Worm (Caenorhabditis elegans) whole organism, late embryonic: ENCODE results near the gene clec-226.

Source experiments
- C08G9.2 ChIP-seq: sonication (generic microtip); optimal IDR thresholded peaks from 2 replicates; lab custom pipeline; 2016; ENCODE audit warnings: mild to moderate bottlenecking, missing genetic modification characterization, moderate library complexity, missing compliant biosample characterization
- F13H6.1 ChIP-seq: sonication (generic microtip); optimal IDR thresholded peaks from 2 replicates; lab custom pipeline; 2016; ENCODE audit warnings: missing genetic modification characterization, missing compliant biosample characterization
- K02D7.2 ChIP-seq: sonication (generic microtip); optimal IDR thresholded peaks from 2 replicates; lab custom pipeline; 2017; ENCODE audit warnings: mild to moderate bottlenecking, missing genetic modification characterization, missing compliant biosample characterization
- K09A11.1 ChIP-seq: sonication (generic microtip); optimal IDR thresholded peaks from 2 replicates; lab custom pipeline; 2017; ENCODE audit warnings: antibody characterized with exemption, mild to moderate bottlenecking, missing genetic modification characterization, missing compliant biosample characterization; ENCODE audit not compliant: insufficient read depth
- T23F11.4 ChIP-seq: fragments of 200-800 bp; sonication (Bioruptor generic); optimal IDR thresholded peaks from 2 replicates; lab custom pipeline; 2018; ENCODE audit warnings: mild to moderate bottlenecking, missing genetic modification characterization, missing compliant biosample characterization
- ama-1 ChIP-seq: fragments of 150-350 bp; optimal IDR thresholded peaks from 2 replicates; lab custom pipeline; 2014
- ceh-18 ChIP-seq: sonication (generic microtip); optimal IDR thresholded peaks from 2 replicates; lab custom pipeline; 2016; ENCODE audit warnings: missing genetic modification characterization, missing compliant biosample characterization
- ceh-22 ChIP-seq: sonication (generic microtip); optimal IDR thresholded peaks from 2 replicates; lab custom pipeline; 2017; ENCODE audit warnings: missing biosample characterization, missing genetic modification characterization
- ceh-24 ChIP-seq: sonication (generic microtip); optimal IDR thresholded peaks from 2 replicates; lab custom pipeline; 2016; ENCODE audit warnings: mild to moderate bottlenecking, missing genetic modification characterization, missing compliant biosample characterization
- ceh-30 ChIP-seq: fragments of 150-350 bp; optimal IDR thresholded peaks from 2 replicates; lab custom pipeline; 2014; ENCODE audit warnings: missing biosample characterization, missing genetic modification characterization
- ceh-31 ChIP-seq: sonication (generic microtip); optimal IDR thresholded peaks from 2 replicates; lab custom pipeline; 2016; ENCODE audit warnings: missing genetic modification characterization, missing compliant biosample characterization
- ceh-34 ChIP-seq: sonication (generic microtip); optimal IDR thresholded peaks from 2 replicates; lab custom pipeline; 2016; ENCODE audit warnings: mild to moderate bottlenecking, missing genetic modification characterization, missing compliant biosample characterization
- ceh-6 ChIP-seq: fragments of 200-800 bp; sonication (Bioruptor generic); optimal IDR thresholded peaks from 2 replicates; lab custom pipeline; 2018; ENCODE audit warnings: mild to moderate bottlenecking, missing genetic modification characterization, missing compliant biosample characterization
- ceh-9 ChIP-seq: sonication (generic microtip); optimal IDR thresholded peaks from 2 replicates; lab custom pipeline; 2016; ENCODE audit warnings: mild to moderate bottlenecking, missing genetic modification characterization, inconsistent platforms, missing compliant biosample characterization
- dmd-4 ChIP-seq: sonication (generic microtip); optimal IDR thresholded peaks from 2 replicates; lab custom pipeline; 2016; ENCODE audit warnings: borderline replicate concordance, missing genetic modification characterization, missing compliant biosample characterization
- dve-1 ChIP-seq: sonication (generic microtip); optimal IDR thresholded peaks from 2 replicates; lab custom pipeline; 2017; ENCODE audit warnings: antibody characterized with exemption, mild to moderate bottlenecking, missing genetic modification characterization, missing compliant biosample characterization
- elt-2 ChIP-seq: sonication (generic microtip); optimal IDR thresholded peaks from 2 replicates; lab custom pipeline; 2016; ENCODE audit warnings: missing genetic modification reagents, missing genetic modification characterization, missing compliant biosample characterization
- eyg-1 ChIP-seq: sonication (generic microtip); optimal IDR thresholded peaks from 2 replicates; lab custom pipeline; 2016; ENCODE audit warnings: missing genotype, missing genetic modification characterization, missing compliant biosample characterization
- fkh-6 ChIP-seq: sonication (generic microtip); optimal IDR thresholded peaks from 2 replicates; lab custom pipeline; 2016; ENCODE audit warnings: missing genetic modification characterization, missing compliant biosample characterization
- gmeb-2 ChIP-seq: sonication (generic microtip); optimal IDR thresholded peaks from 2 replicates; lab custom pipeline; 2016; ENCODE audit warnings: missing genetic modification characterization, inconsistent platforms, missing compliant biosample characterization
- hlh-13 ChIP-seq: fragments of 200-800 bp; sonication (Bioruptor generic); optimal IDR thresholded peaks from 2 replicates; lab custom pipeline; 2018; ENCODE audit warnings: mild to moderate bottlenecking, missing genetic modification characterization, missing compliant biosample characterization
- hlh-15 ChIP-seq: sonication (generic microtip); optimal IDR thresholded peaks from 2 replicates; lab custom pipeline; 2016; ENCODE audit warnings: missing genetic modification characterization, missing compliant biosample characterization
- hlh-30 ChIP-seq: sonication (generic microtip); optimal IDR thresholded peaks from 2 replicates; lab custom pipeline; 2017; ENCODE audit warnings: antibody characterized with exemption, missing genetic modification characterization, missing compliant biosample characterization; ENCODE audit not compliant: insufficient read depth
- hlh-6 ChIP-seq: sonication (generic microtip); optimal IDR thresholded peaks from 2 replicates; lab custom pipeline; 2016; ENCODE audit warnings: missing genotype, missing genetic modification characterization, missing compliant biosample characterization
- lim-6 ChIP-seq: sonication (generic microtip); optimal IDR thresholded peaks from 2 replicates; lab custom pipeline; 2016; ENCODE audit warnings: missing genetic modification characterization, missing compliant biosample characterization
- madf-2 ChIP-seq: sonication (generic microtip); optimal IDR thresholded peaks from 2 replicates; lab custom pipeline; 2017; ENCODE audit warnings: missing genetic modification characterization, missing compliant biosample characterization
- mec-3 ChIP-seq: sonication (generic microtip); optimal IDR thresholded peaks from 2 replicates; lab custom pipeline; 2016; ENCODE audit warnings: borderline replicate concordance, missing genetic modification characterization, missing compliant biosample characterization
- nfya-1 ChIP-seq: sonication (generic microtip); optimal IDR thresholded peaks from 2 replicates; lab custom pipeline; 2017; ENCODE audit warnings: missing genetic modification characterization, mild to moderate bottlenecking, missing compliant biosample characterization, antibody characterized with exemption, moderate library complexity
- nhr-11 ChIP-seq: fragments of 150-350 bp; optimal IDR thresholded peaks from 2 replicates; lab custom pipeline; 2014; ENCODE audit warnings: missing biosample characterization, missing genetic modification characterization
- npax-4 ChIP-seq: sonication (generic microtip); optimal IDR thresholded peaks from 2 replicates; lab custom pipeline; 2016; ENCODE audit warnings: missing genetic modification characterization, missing compliant biosample characterization
- odd-2 ChIP-seq: sonication (generic microtip); optimal IDR thresholded peaks from 2 replicates; lab custom pipeline; 2017; ENCODE audit warnings: antibody characterized with exemption, mild to moderate bottlenecking, missing genetic modification characterization, missing compliant biosample characterization
- pat-9 ChIP-seq: fragments of 200-800 bp; sonication (Bioruptor generic); optimal IDR thresholded peaks from 2 replicates; lab custom pipeline; 2018; ENCODE audit warnings: mild to moderate bottlenecking, missing genetic modification characterization, moderate library complexity, missing compliant biosample characterization
- pqm-1 ChIP-seq: sonication (generic microtip); optimal IDR thresholded peaks from 2 replicates; lab custom pipeline; 2016; ENCODE audit warnings: missing genetic modification characterization, missing compliant biosample characterization
- pros-1 ChIP-seq: fragments of 150-350 bp; optimal IDR thresholded peaks from 2 replicates; lab custom pipeline; 2014; ENCODE audit warnings: missing biosample characterization, missing genetic modification reagents, missing genetic modification characterization
- ref-2 ChIP-seq: sonication (generic microtip); optimal IDR thresholded peaks from 2 replicates; lab custom pipeline; 2016; ENCODE audit warnings: missing genetic modification characterization, missing compliant biosample characterization
- sdc-2 ChIP-seq: sonication (generic microtip); optimal IDR thresholded peaks from 2 replicates; lab custom pipeline; 2016; ENCODE audit warnings: missing genotype, missing genetic modification characterization, missing compliant biosample characterization
- sox-2 ChIP-seq: fragments of 200-800 bp; sonication (Bioruptor generic); IDR thresholded peaks from 2 replicates; pipeline ENCODE4 v1.3.6; 2022; ENCODE audit warnings: missing genetic modification reagents, missing genetic modification characterization, missing compliant biosample characterization
- sox-4 ChIP-seq: sonication (generic microtip); optimal IDR thresholded peaks from 2 replicates; lab custom pipeline; 2017; ENCODE audit warnings: mild to moderate bottlenecking, missing genetic modification characterization, inconsistent platforms, missing compliant biosample characterization
- tbx-2 ChIP-seq: sonication (generic microtip); optimal IDR thresholded peaks from 2 replicates; lab custom pipeline; 2016; ENCODE audit warnings: missing genetic modification characterization, missing compliant biosample characterization
- ttx-3 ChIP-seq: sonication (generic microtip); optimal IDR thresholded peaks from 2 replicates; lab custom pipeline; 2016; ENCODE audit warnings: missing genetic modification reagents, missing genetic modification characterization, missing compliant biosample characterization
- unc-3 ChIP-seq, 2 experiments: fragments of 200-800 bp in 1 of 2; sonication (Bioruptor generic) in 1 of 2; sonication (generic microtip) in 1 of 2; conservative IDR thresholded peaks in 1 of 2; optimal IDR thresholded peaks in 1 of 2; 2 replicates each; pipeline versions ENCODE4 v1.3.6 to Lab custom; 2016 to 2022; ENCODE audit warnings: missing compliant biosample characterization in 2 of 2, missing genetic modification characterization in 2 of 2, missing genetic modification reagents in 1 of 2
- unc-42 ChIP-seq: sonication (generic microtip); optimal IDR thresholded peaks from 2 replicates; lab custom pipeline; 2016; ENCODE audit warnings: missing genotype, missing genetic modification characterization, missing compliant biosample characterization
- unc-55 ChIP-seq: sonication (generic microtip); optimal IDR thresholded peaks from 2 replicates; lab custom pipeline; 2017; ENCODE audit warnings: missing biosample characterization, missing genetic modification reagents, missing genetic modification characterization
- ztf-16 ChIP-seq: sonication (generic microtip); optimal IDR thresholded peaks from 2 replicates; lab custom pipeline; 2017; ENCODE audit warnings: missing genetic modification characterization, missing compliant biosample characterization

The clec-226 gene

ce11 chrV:13957691-13958090 is 10.9 kb downstream of the clec-226 start:
- TF ChIP-seq unc-42 (tag; lab: Kevin White, UChicago) (no peak), hlh-6 (no peak), hlh-30 (tag; lab: Kevin White, UChicago) (no peak), sox-4 (no peak), C08G9.2 (tag; lab: Kevin White, UChicago) (no peak), ceh-30 (no peak), lim-6 (no peak), npax-4 (tag; lab: Kevin White, UChicago) (no peak), tbx-2 (tag; lab: Kevin White, UChicago) (no peak), ceh-6 (GFP tag; lab: Kevin White, UChicago) (no peak), pros-1 (tag; lab: Kevin White, UChicago) (no peak), eyg-1 (tag; lab: Kevin White, UChicago) (no peak), unc-3 (GFP tag; conservative IDR thresholded peaks at IDR 0.05; lab: Robert Waterston, UW) (no peak), unc-3 (tag; optimal IDR thresholded peaks at IDR 0.05; lab: Kevin White, UChicago) (no peak), pqm-1 (tag; lab: Kevin White, UChicago) (no peak), ztf-16 (tag; lab: Kevin White, UChicago) (no peak), nfya-1 (no peak), F13H6.1 (no peak), T23F11.4 (GFP tag; lab: Kevin White, UChicago) (no peak), ceh-18 (tag; lab: Kevin White, UChicago) (no peak)
- TF ChIP-seq, all 69 proteins: peak for 0

ce11 chrV:13958247-13958646 is 11.5 kb downstream of the clec-226 start, which contains the start of gene R10D12.10:
Gene R10D12.10, minus strand, starts transcription at chrV:13958347.
- TF ChIP-seq pros-1 (tag; lab: Kevin White, UChicago) (no peak), unc-3 (GFP tag; conservative IDR thresholded peaks at IDR 0.05; lab: Robert Waterston, UW) (no peak), unc-3 (tag; optimal IDR thresholded peaks at IDR 0.05; lab: Kevin White, UChicago) (no peak)

- TF ChIP-seq odd-2 (tag; lab: Kevin White, UChicago): no peak
- TF ChIP-seq ceh-34 (tag; lab: Kevin White, UChicago): no peak
- no peak for TF ChIP-seq sox-2 (GFP tag; lab: Robert Waterston, UW)
- TF ChIP-seq eyg-1 (tag; lab: Kevin White, UChicago): no peak
- TF ChIP-seq sdc-2 (tag; lab: Kevin White, UChicago): no peak
- TF ChIP-seq elt-2 (tag; lab: Kevin White, UChicago): no peak
- no peak for TF ChIP-seq nfya-1
- TF ChIP-seq ceh-31 (tag; lab: Kevin White, UChicago): no peak
- no peak for TF ChIP-seq ama-1 (lab: Kevin White, UChicago)
- no peak for TF ChIP-seq tbx-2 (tag; lab: Kevin White, UChicago)
Observed at ce11 chrV:13960916-13961315, 14.1 kb downstream of the clec-226 start, which contains the start of gene srh-24. Gene srh-24, minus strand, starts transcription at chrV:13961016.

ce11 chrV:13961927-13962419 is 15.2 kb downstream of the clec-226 start, which contains the start of the genes algn-13 and R10D12.13:
Gene algn-13, minus strand, starts transcription at chrV:13961977.
Gene R10D12.13, plus strand, starts transcription at chrV:13962417.
- TF ChIP-seq fkh-6 (peak; percentile 77), F13H6.1 (peak; percentile 80), ceh-24 (tag; lab: Kevin White, UChicago) (peak; percentile 58), eyg-1 (tag; lab: Kevin White, UChicago) (peak; percentile 58), C08G9.2 (tag; lab: Kevin White, UChicago) (peak; percentile 73), npax-4 (tag; lab: Kevin White, UChicago) (peak; percentile 60), unc-42 (tag; lab: Kevin White, UChicago) (peak; percentile 46), sox-4 (peak; percentile 79), madf-2 (tag; lab: Kevin White, UChicago) (peak; percentile 50), ceh-6 (GFP tag; lab: Kevin White, UChicago) (peak; percentile 56), ceh-30 (no peak), ref-2 (peak; percentile 87), unc-55 (no peak), hlh-15 (tag; lab: Kevin White, UChicago) (peak; percentile 53), odd-2 (tag; lab: Kevin White, UChicago) (peak; percentile 82), dve-1 (tag; lab: Kevin White, UChicago) (no peak), ceh-22 (no peak), pat-9 (tag; lab: Kevin White, UChicago) (peak; percentile 84), ttx-3 (peak; percentile 81), K02D7.2 (tag; lab: Kevin White, UChicago) (peak; percentile 75), ama-1 (lab: Kevin White, UChicago) (no peak), K09A11.1 (tag; lab: Kevin White, UChicago) (peak; percentile 77), mec-3 (tag; lab: Kevin White, UChicago) (peak; percentile 1), nhr-11 (tag; lab: Kevin White, UChicago) (no peak), hlh-13 (GFP tag; lab: Kevin White, UChicago) (peak; percentile 66), gmeb-2 (tag; lab: Kevin White, UChicago) (peak; percentile 72), dmd-4 (tag; lab: Kevin White, UChicago) (peak; percentile 72), ceh-9 (tag; lab: Kevin White, UChicago) (no peak)
